Worm (Caenorhabditis elegans): ENCODE data around the gene C17A2.7.

The C17A2.7 gene

DNA sequence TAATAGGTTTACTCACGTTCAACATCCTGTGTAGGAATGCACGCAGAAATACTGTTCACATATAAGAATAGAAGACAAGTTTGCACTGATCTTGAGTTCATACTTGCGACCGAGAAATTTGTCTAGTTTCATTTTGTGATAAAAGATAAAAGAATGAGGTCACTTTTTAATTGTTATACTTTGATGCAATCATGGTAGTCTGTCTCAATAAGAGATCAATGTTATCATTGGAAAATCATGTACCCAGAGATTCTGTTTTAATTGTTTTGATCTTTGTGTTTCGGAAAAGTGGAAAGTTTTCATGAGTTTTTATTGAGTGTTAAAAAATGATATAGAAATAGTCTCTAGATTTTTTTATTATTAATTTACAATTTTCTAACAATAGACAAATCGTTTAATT, 10.8 kb downstream of the C17A2.7 start, which contains the start of gene F54D10.9:
F54D10.9 (minus strand) TSS at position 101 of the 400 bp plus-strand sequence.
- TF ChIP-seq blmp-1 (tag; optimal IDR thresholded peaks at IDR 0.05) (peak; percentile 26), lin-15B (tag; optimal IDR thresholded peaks at IDR 0.05) (no peak)

DNA sequence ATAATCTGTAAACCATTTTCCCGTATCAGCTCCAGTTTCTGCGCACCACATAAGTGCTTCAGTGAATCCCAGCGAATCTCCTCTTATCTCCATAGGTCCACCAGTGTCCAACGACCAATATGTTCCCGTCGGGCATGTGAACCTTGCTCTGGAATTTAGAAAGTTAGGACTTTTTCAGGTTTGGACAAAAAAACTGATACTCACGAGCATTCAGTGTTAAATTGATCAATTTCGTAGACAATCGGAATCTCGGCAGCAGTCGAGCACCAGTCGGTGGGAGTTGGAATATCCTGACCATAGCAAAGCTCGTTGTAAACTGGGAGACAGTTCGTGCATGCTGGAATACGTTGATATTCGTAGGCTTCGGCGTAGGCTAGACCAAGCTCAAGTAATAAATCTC, 13.6 kb downstream of the C17A2.7 start:
- TF ChIP-seq alr-1 (tag; optimal IDR thresholded peaks at IDR 0.05; ENCODE audit: borderline replicate concordance) (no peak), egl-13 (tag; optimal IDR thresholded peaks at IDR 0.05) (no peak), nhr-28 (tag; optimal IDR thresholded peaks at IDR 0.05) (no peak), rnt-1 (tag; optimal IDR thresholded peaks at IDR 0.05) (no peak), mep-1 (tag; optimal IDR thresholded peaks at IDR 0.05) (no peak), nhr-71 (tag; optimal IDR thresholded peaks at IDR 0.05) (no peak), grh-1 (GFP tag; IDR thresholded peaks at IDR 0.05) (no peak)

DNA sequence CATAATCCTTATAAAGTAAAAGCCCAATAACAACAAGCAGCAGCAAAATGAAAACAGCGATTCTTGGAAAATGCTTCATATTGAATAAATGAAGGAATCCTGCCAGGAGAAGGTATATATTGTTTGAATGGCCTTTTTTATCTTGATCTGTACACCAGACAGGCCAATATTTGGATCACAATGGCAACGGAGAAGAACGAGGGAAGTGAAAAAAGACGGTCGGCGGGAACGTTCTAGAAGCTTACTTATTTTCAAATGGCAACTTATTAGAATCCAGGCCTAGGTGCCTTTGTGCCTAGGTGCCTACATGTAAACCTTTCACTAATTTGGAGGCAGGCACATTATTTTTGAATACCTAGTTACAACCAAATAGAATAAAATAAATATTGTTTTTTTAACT, 15.4 kb downstream of the C17A2.7 start, which contains the start of gene F54D10.8:
F54D10.8 (minus strand) TSS at position 101 of the 400 bp plus-strand sequence.
- TF ChIP-seq elt-2 (tag; optimal IDR thresholded peaks at IDR 0.05): no peak
- no peak for TF ChIP-seq ceh-88 (GFP tag; IDR thresholded peaks at IDR 0.05)
- no peak for TF ChIP-seq swsn-7 (tag; optimal IDR thresholded peaks at IDR 0.05)
- no peak for TF ChIP-seq ceh-63 (GFP tag; optimal IDR thresholded peaks at IDR 0.05)

DNA sequence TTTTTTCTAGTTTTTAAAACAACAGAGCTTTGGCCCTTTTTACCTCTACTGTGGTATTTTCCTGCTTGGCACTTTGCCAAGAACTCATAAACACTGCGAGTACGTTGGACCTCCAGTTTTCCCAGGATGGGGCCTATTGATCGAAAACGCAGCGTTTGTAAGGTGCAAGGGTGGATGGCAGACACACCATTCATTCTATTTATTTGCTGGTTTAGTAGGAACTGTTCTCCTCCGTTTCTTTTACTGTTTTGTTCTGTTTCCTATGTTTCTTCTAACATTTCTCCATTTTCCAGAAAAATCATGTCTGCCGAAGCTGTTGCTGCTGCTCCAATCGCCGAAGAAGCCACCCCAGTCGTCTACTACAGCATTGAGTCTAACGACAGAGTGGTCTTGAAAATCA, 19.4 kb downstream of the C17A2.7 start, which contains the start of gene skr-15:
skr-15 (plus strand) TSS at position 301 of the 400 bp plus-strand sequence.
- TF ChIP-seq mab-9 (GFP tag; IDR thresholded peaks at IDR 0.05) (no peak), egl-13 (tag; optimal IDR thresholded peaks at IDR 0.05) (no peak), mdl-1 (tag; optimal IDR thresholded peaks at IDR 0.05) (no peak), ztf-11 (tag; optimal IDR thresholded peaks at IDR 0.05) (no peak), fkh-4 (tag; optimal IDR thresholded peaks at IDR 0.05; ENCODE audit: borderline replicate concordance) (no peak), blmp-1 (tag; optimal IDR thresholded peaks at IDR 0.05) (no peak), aha-1 (tag; optimal IDR thresholded peaks at IDR 0.05) (no peak), efl-3 (GFP tag; optimal IDR thresholded peaks at IDR 0.05) (no peak), nhr-28 (tag; optimal IDR thresholded peaks at IDR 0.05) (no peak), mep-1 (tag; optimal IDR thresholded peaks at IDR 0.05) (no peak), lin-35 (GFP tag; optimal IDR thresholded peaks at IDR 0.05) (no peak)

DNA sequence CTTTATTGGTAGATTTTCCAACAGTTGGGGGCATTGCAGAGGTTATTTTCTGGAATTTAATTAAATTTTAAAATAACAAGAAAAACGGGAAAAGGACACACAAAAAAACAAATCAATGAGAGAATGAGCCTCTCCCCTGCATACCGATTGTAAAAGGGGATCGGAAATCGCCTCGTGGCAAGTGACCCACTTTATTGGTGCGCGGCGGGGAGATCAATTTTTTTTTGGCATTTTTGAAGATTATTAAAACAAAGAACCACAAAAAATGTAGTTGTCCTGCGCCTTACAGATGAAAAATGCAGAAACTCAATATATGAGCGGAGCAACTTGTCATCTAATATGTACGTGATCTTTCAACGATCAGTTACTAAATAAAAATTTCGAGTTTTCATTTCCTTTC, 22.0 kb downstream of the C17A2.7 start, which contains the start of gene F54D10.7:
F54D10.7 (minus strand) TSS at position 49 of the 400 bp plus-strand sequence.
- TF ChIP-seq mdl-1 (tag; optimal IDR thresholded peaks at IDR 0.05) (no peak), efl-1 (optimal IDR thresholded peaks at IDR 0.05) (no peak), efl-1 (GFP tag; optimal IDR thresholded peaks at IDR 0.05 in 1 of 2) (peak in 1 of 2 experiments; percentile 58)

DNA sequence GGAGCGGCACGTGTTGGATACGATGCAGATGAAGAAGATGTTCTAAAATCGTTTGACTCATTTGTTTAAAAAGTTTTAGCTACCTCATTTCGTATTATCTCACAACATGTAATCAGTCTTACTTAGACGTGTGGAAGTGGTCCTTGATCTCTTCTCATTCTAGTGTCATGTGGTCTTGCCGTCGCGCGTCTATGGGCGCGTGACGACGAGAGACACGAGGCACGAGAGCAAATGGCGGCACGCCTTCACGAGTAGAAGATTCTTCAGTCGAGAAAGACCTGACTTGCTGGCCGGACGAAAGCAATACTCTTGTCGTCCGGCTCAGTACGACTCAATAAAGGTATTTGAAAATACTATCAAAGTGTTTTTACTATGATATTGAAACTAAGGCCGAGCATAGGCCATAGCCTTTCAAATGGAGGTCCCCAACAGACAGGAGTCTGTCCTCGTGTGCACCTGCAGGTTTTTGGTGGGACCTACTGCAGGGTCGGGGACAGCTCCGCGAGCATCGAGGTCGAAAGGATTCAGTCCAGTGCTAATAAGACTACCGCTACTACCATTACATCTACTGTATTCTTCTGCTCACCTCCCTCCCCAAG, 26.9 kb downstream of the C17A2.7 start, which contains the start of gene fbxa-24:
fbxa-24 (plus strand) TSS at position 276 of the 599 bp plus-strand sequence.
- TF ChIP-seq efl-1 (optimal IDR thresholded peaks at IDR 0.05): peak; percentile 41 to 55
- TF ChIP-seq efl-1 (GFP tag; optimal IDR thresholded peaks at IDR 0.05 in 1 of 2): peak; percentile 22 to 50
- TF ChIP-seq nhr-47 (tag; optimal IDR thresholded peaks at IDR 0.05): peak; percentile 37
- peak; percentile 34 for TF ChIP-seq nhr-20 (tag; optimal IDR thresholded peaks at IDR 0.05)
- TF ChIP-seq tbx-2 (tag; optimal IDR thresholded peaks at IDR 0.05): peak; percentile 31
- TF ChIP-seq egl-13 (tag; optimal IDR thresholded peaks at IDR 0.05): peak; percentile 6
- TF ChIP-seq unc-86 (tag; optimal IDR thresholded peaks at IDR 0.05): peak; percentile 23
- peak; percentile 38 for TF ChIP-seq mep-1 (tag; optimal IDR thresholded peaks at IDR 0.05)
- TF ChIP-seq nhr-85 (tag): peak; percentile 65
- peak; percentile 27 for TF ChIP-seq isw-1 (GFP tag; IDR thresholded peaks at IDR 0.05)
- TF ChIP-seq nhr-19 (GFP tag; conservative IDR thresholded peaks at IDR 0.05): peak; percentile 58
- TF ChIP-seq nhr-71 (tag; optimal IDR thresholded peaks at IDR 0.05): peak; percentile 57
- TF ChIP-seq lsy-2 (tag; optimal IDR thresholded peaks at IDR 0.05): peak; percentile 30 to 46
- TF ChIP-seq swsn-7 (tag; optimal IDR thresholded peaks at IDR 0.05): peak; percentile 33
- TF ChIP-seq dsc-1 (tag; optimal IDR thresholded peaks at IDR 0.05): peak; percentile 9
- peak; percentile 7 for TF ChIP-seq rnt-1 (tag; optimal IDR thresholded peaks at IDR 0.05)
- TF ChIP-seq fkh-8 (tag; optimal IDR thresholded peaks at IDR 0.05): peak; percentile 72
- TF ChIP-seq lin-14 (GFP tag; optimal IDR thresholded peaks at IDR 0.05): peak; percentile 77
- TF ChIP-seq dpl-1 (GFP tag; optimal IDR thresholded peaks at IDR 0.05): peak in 1 of 3 experiments; percentile 34
- TF ChIP-seq lin-35 (GFP tag; optimal IDR thresholded peaks at IDR 0.05): peak in 1 of 2 experiments; percentile 6
- peak; percentile 30 for TF ChIP-seq snu-23 (GFP tag; optimal IDR thresholded peaks at IDR 0.05)
- TF ChIP-seq F16B12.6 (tag; optimal IDR thresholded peaks at IDR 0.05): peak; percentile 6
- peak; percentile 4 for TF ChIP-seq xbp-1 (tag; optimal IDR thresholded peaks at IDR 0.05)

Data from whole organism, L1 larva.